Fruit fly (Drosophila melanogaster): ENCODE results near the gene CG8042.

Gene CG8042

dm6 chr3L:7951841-7952240 is 22.9 kb downstream of the CG8042 start:
- TF ChIP-seq insv (optimal IDR thresholded peaks at IDR 0.05) (no peak), ttk (optimal IDR thresholded peaks at IDR 0.05) (no peak), h (optimal IDR thresholded peaks at IDR 0.05) (no peak), Myc (optimal IDR thresholded peaks at IDR 0.05) (no peak), Sin3A (optimal IDR thresholded peaks at IDR 0.05) (no peak), psq (optimal IDR thresholded peaks at IDR 0.05) (no peak)

DNA sequence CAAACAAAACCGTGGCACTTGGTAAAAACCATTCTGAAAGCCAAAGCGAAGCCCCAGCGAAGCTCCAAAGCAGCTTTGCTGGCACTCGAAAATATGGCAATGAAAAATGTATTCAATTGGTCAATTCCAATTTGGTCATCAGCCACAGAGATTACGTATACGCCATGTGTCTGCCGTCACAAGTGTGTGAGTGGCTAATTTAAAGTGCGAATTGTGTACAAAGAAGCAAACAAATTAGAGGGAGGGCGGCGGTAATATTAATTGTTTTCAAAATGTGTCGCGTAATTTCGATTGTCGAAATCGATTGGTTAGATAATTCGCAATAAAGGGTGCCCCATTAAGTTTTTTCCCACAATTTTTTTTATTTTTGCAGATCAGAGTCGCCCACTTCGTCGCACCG is 25.0 kb downstream of the CG8042 start:
- TF ChIP-seq Sin3A (optimal IDR thresholded peaks at IDR 0.05) (no peak), h (optimal IDR thresholded peaks at IDR 0.05) (no peak), psq (optimal IDR thresholded peaks at IDR 0.05) (no peak), insv (optimal IDR thresholded peaks at IDR 0.05) (no peak), Myc (optimal IDR thresholded peaks at IDR 0.05) (no peak), ttk (optimal IDR thresholded peaks at IDR 0.05) (no peak)

- TF ChIP-seq insv (optimal IDR thresholded peaks at IDR 0.05) (no peak), ttk (optimal IDR thresholded peaks at IDR 0.05) (no peak), psq (optimal IDR thresholded peaks at IDR 0.05) (no peak), h (optimal IDR thresholded peaks at IDR 0.05) (no peak), Sin3A (optimal IDR thresholded peaks at IDR 0.05) (no peak), Myc (optimal IDR thresholded peaks at IDR 0.05) (no peak)
Measured at dm6 chr3L:7947880-7948286, 26.9 kb downstream of the CG8042 start, which contains the start of gene exex. exex (plus strand) TSS chr3L:7948186.

DNA sequence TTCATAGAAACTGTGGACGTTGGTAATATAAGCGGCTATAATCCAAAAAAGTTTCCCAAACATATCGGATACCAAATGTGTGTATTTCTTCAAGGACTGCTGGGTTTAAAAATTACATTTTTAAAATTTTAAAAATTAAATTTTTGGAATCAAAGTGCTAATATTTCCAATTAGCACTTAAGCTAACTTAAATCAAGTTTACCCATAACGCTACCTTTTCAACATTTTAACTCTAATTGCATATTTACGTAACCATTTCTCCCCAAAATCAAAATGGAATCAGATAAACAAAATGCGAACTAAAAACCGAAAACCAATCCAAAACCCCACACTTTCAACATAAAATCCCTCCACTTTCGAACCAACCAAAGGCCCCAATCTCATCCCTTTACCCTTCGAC is 28.6 kb downstream of the CG8042 start, which contains the start of gene CG43880:
TSS of gene CG43880 (minus strand) at position 101 of the 400 bp plus-strand sequence.
- no peak for TF ChIP-seq h (optimal IDR thresholded peaks at IDR 0.05)
- TF ChIP-seq insv (optimal IDR thresholded peaks at IDR 0.05): no peak
- no peak for TF ChIP-seq Myc (optimal IDR thresholded peaks at IDR 0.05)
- TF ChIP-seq Sin3A (optimal IDR thresholded peaks at IDR 0.05): no peak
- no peak for TF ChIP-seq ttk (optimal IDR thresholded peaks at IDR 0.05)
- no peak for TF ChIP-seq psq (optimal IDR thresholded peaks at IDR 0.05)

- no peak for TF ChIP-seq ttk (optimal IDR thresholded peaks at IDR 0.05)
- TF ChIP-seq h (optimal IDR thresholded peaks at IDR 0.05): no peak
- no peak for TF ChIP-seq insv (optimal IDR thresholded peaks at IDR 0.05)
- no peak for TF ChIP-seq Myc (optimal IDR thresholded peaks at IDR 0.05)
- TF ChIP-seq psq (optimal IDR thresholded peaks at IDR 0.05): no peak
- no peak for TF ChIP-seq Sin3A (optimal IDR thresholded peaks at IDR 0.05)
Measured at dm6 chr3L:7943950-7944349, 30.8 kb downstream of the CG8042 start.

- TF ChIP-seq h (optimal IDR thresholded peaks at IDR 0.05) (no peak), Sin3A (optimal IDR thresholded peaks at IDR 0.05) (no peak), psq (optimal IDR thresholded peaks at IDR 0.05) (no peak), Myc (optimal IDR thresholded peaks at IDR 0.05) (no peak), insv (optimal IDR thresholded peaks at IDR 0.05) (no peak), ttk (optimal IDR thresholded peaks at IDR 0.05) (no peak)
Measured at dm6 chr3L:7943046-7943445, 31.7 kb downstream of the CG8042 start.

DNA sequence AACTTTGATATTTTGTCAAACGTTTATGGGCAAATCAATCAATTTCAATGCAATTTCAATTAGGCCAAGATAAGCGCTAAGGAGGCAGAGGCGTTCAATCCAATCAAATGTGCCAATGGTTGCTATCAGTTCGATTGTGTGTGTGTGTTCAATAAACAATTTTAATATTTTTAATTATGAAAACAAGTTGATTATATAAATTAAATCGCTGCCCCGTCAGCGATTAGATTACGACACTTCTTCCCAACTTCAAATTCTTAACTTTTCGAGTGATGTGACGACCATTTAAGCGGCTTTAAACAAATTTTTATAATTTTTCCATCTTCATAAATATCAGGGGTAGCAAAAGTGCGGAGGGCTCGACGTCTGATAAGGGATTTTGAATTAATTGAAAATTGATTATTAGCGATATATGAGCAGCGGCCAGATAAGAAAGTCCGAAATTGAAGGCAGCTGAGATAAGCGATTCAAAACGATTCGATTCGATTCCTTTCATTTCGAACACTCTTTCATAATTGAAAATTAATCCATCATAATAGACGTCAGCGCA is 32.3 kb downstream of the CG8042 start:
- TF ChIP-seq insv (optimal IDR thresholded peaks at IDR 0.05): no peak
- TF ChIP-seq ttk (optimal IDR thresholded peaks at IDR 0.05): no peak
- no peak for TF ChIP-seq Sin3A (optimal IDR thresholded peaks at IDR 0.05)
- no peak for TF ChIP-seq Myc (optimal IDR thresholded peaks at IDR 0.05)
- TF ChIP-seq h (optimal IDR thresholded peaks at IDR 0.05): no peak
- no peak for TF ChIP-seq psq (optimal IDR thresholded peaks at IDR 0.05)

dm6 chr3L:7941514-7941913 is 33.3 kb downstream of the CG8042 start:
- TF ChIP-seq h (optimal IDR thresholded peaks at IDR 0.05) (no peak), Sin3A (optimal IDR thresholded peaks at IDR 0.05) (no peak), psq (optimal IDR thresholded peaks at IDR 0.05) (no peak)

dm6 chr3L:7940558-7941238 is 34.1 kb downstream of the CG8042 start:
- no peak for TF ChIP-seq Sin3A (optimal IDR thresholded peaks at IDR 0.05)
- no peak for TF ChIP-seq insv (optimal IDR thresholded peaks at IDR 0.05)
- no peak for TF ChIP-seq h (optimal IDR thresholded peaks at IDR 0.05)
- no peak for TF ChIP-seq psq (optimal IDR thresholded peaks at IDR 0.05)

DNA sequence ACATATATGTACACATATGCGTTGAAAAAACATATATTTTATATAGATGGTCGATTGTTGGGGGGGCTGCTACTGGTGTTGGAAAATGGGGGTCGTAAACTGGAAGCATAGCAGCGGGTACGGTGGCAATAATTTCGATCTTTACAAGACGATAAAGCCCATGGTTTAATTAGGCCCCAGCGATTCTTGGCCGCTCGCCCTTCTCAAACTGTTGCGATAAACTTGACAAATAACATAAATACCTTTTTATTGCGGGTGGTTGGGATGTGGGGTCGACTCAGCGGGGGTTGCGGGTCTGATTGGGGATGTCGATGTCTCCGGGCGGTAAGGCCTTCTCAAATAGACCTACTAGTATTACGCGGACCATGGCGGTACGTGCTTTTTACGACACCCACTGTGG is 36.2 kb downstream of the CG8042 start:
- no peak for TF ChIP-seq h (optimal IDR thresholded peaks at IDR 0.05)
- no peak for TF ChIP-seq insv (optimal IDR thresholded peaks at IDR 0.05)
- no peak for TF ChIP-seq Sin3A (optimal IDR thresholded peaks at IDR 0.05)
- TF ChIP-seq Myc (optimal IDR thresholded peaks at IDR 0.05): no peak
- TF ChIP-seq ttk (optimal IDR thresholded peaks at IDR 0.05): no peak
- TF ChIP-seq psq (optimal IDR thresholded peaks at IDR 0.05): no peak

DNA sequence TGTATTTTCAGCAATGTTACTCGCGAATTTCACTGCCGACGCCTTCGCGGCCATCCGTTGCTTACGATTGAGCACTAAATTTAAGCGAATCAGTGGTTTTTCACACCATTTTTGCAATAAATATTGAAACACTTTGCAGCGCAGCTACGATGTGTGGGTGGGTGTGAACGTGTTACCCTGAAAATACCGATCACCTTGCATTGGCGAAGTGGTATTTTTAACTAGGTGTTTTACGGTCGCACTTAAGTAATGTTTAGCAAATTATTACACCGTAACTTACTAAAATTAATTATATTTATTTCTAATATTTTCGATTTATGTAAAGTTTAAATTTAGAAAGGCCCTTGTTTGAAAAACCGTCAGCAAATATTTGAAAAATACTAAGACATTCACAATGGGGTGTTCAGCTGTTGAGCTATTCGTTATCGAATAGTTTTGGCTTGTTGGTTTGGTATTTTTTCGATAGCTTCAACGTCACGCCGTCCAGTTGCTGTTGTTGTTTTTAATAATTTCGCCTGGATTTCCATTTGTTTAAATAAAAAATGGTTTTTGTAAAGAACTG is 38.8 kb downstream of the CG8042 start, which contains the start of the genes syd and Srp9:
TSS of gene syd (minus strand) at position 188 of the 562 bp plus-strand sequence.
TSS of gene Srp9 (plus strand) at position 441 of the 562 bp plus-strand sequence.
- no peak for TF ChIP-seq Sin3A (optimal IDR thresholded peaks at IDR 0.05)
- no peak for TF ChIP-seq insv (optimal IDR thresholded peaks at IDR 0.05)
- TF ChIP-seq psq (optimal IDR thresholded peaks at IDR 0.05): no peak
- TF ChIP-seq ttk (optimal IDR thresholded peaks at IDR 0.05): no peak
- TF ChIP-seq Myc (optimal IDR thresholded peaks at IDR 0.05): no peak

DNA sequence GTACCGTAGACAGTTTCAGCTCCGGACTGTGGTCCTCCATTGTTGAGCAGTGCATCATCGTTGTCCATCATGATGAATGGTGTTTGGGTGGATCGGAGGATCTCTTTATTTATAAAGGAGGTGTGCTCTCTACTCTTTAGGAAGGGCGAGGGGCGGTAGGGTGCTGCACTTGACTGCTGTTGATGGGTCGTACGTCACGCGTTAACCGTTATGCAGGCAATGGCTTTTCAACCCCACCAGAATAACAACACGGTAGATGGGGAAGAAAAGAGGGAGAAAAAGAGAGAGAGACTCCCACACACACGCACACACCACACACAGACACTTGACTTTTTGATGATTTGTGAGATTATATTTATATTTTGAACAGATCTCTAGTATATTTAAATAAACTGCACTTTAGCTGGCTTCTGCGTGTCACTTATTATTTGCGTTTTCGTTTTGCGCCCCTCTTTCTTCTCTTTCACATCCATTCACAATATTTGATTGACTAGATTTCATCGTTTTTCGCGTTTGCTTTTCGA is 39.3 kb downstream of the CG8042 start:
- no peak for TF ChIP-seq Myc (optimal IDR thresholded peaks at IDR 0.05)
- no peak for TF ChIP-seq h (optimal IDR thresholded peaks at IDR 0.05)
- TF ChIP-seq insv (optimal IDR thresholded peaks at IDR 0.05): no peak
- no peak for TF ChIP-seq ttk (optimal IDR thresholded peaks at IDR 0.05)
- TF ChIP-seq psq (optimal IDR thresholded peaks at IDR 0.05): no peak
- no peak for TF ChIP-seq Sin3A (optimal IDR thresholded peaks at IDR 0.05)
